Fruit fly (Drosophila melanogaster) whole organism, embryonic: Measurements from ENCODE around the gene CG32945.

Experiments used
- Bteb2 ChIP-seq: fragments of 200-800 bp; sonication (Bioruptor generic); optimal IDR thresholded peaks from 2 replicates; lab custom pipeline; 2016; ENCODE audit warnings: missing biosample characterization, missing genetic modification characterization
- CG10147 ChIP-seq: fragments of 200-800 bp; sonication (Bioruptor generic); optimal IDR thresholded peaks from 2 replicates; lab custom pipeline; 2019; ENCODE audit warnings: missing biosample characterization, mild to moderate bottlenecking, missing genetic modification characterization, moderate library complexity
- CG10462 ChIP-seq: fragments of 200-800 bp; sonication (Bioruptor generic); optimal IDR thresholded peaks from 2 replicates; lab custom pipeline; 2016; ENCODE audit warnings: missing biosample characterization, missing genetic modification characterization
- CG11456 ChIP-seq: fragments of 200-800 bp; sonication (Bioruptor generic); IDR thresholded peaks from 3 replicates; pipeline ENCODE4 v1.3.6; 2022; ENCODE audit warnings: missing biosample characterization, missing genetic modification characterization
- CG14860 ChIP-seq: fragments of 200-800 bp; sonication (Bioruptor generic); IDR thresholded peaks from 3 replicates; pipeline ENCODE4 v1.3.6; 2022; ENCODE audit warnings: missing biosample characterization, missing genetic modification characterization; ENCODE audit not compliant: partially characterized antibody
- CG17829 ChIP-seq: fragments of 200-800 bp; optimal IDR thresholded peaks from 2 replicates; lab custom pipeline; 2019; ENCODE audit warnings: missing biosample characterization, mild to moderate bottlenecking, missing genetic modification characterization, moderate library complexity
- CG1792 ChIP-seq: fragments of 200-800 bp; sonication (Bioruptor generic); optimal IDR thresholded peaks from 2 replicates; lab custom pipeline; 2016; ENCODE audit warnings: missing biosample characterization, missing genetic modification characterization
- CG1832 ChIP-seq: fragments of 200-800 bp; sonication (Bioruptor generic); optimal IDR thresholded peaks from 2 replicates; lab custom pipeline; 2017; ENCODE audit warnings: missing biosample characterization, mild to moderate bottlenecking, missing genetic modification characterization, inconsistent platforms
- CG18599 ChIP-seq: fragments of 200-800 bp; sonication (Bioruptor generic); optimal IDR thresholded peaks from 3 replicates; lab custom pipeline; 2017; ENCODE audit warnings: missing biosample characterization, missing genetic modification characterization, mild to moderate bottlenecking, moderate library complexity, missing genetic modification reagents
- CG18619 ChIP-seq: fragments of 200-800 bp; sonication (Bioruptor generic); optimal IDR thresholded peaks from 3 replicates; lab custom pipeline; 2017; ENCODE audit warnings: missing biosample characterization, mild to moderate bottlenecking, missing genetic modification characterization
- CG2199 ChIP-seq: fragments of 200-800 bp; sonication (Bioruptor generic); IDR thresholded peaks from 3 replicates; pipeline ENCODE4 v1.3.6; 2022; ENCODE audit warnings: missing biosample characterization, missing genetic modification characterization
- CG30403 ChIP-seq: fragments of 200-800 bp; sonication (Bioruptor generic); optimal IDR thresholded peaks from 3 replicates; lab custom pipeline; 2016; ENCODE audit warnings: missing biosample characterization, missing genetic modification characterization
- CG7786 ChIP-seq: fragments of 200-800 bp; sonication (Bioruptor generic); optimal IDR thresholded peaks from 2 replicates; lab custom pipeline; 2016; ENCODE audit warnings: missing biosample characterization, missing genetic modification characterization
- CG7963 ChIP-seq: fragments of 200-800 bp; sonication (Bioruptor generic); IDR thresholded peaks from 3 replicates; pipeline ENCODE4 v1.3.6; 2022; ENCODE audit warnings: missing biosample characterization, missing genetic modification characterization; ENCODE audit not compliant: partially characterized antibody
- CG8281 ChIP-seq: fragments of 200-800 bp; sonication (Bioruptor generic); optimal IDR thresholded peaks from 2 replicates; lab custom pipeline; 2018; ENCODE audit warnings: missing biosample characterization, mild to moderate bottlenecking, missing genetic modification characterization, moderate library complexity
- Doc2 ChIP-seq: fragments of 200-800 bp; sonication (Bioruptor generic); IDR thresholded peaks from 2 replicates; pipeline ENCODE4 v1.3.6; 2022; ENCODE audit warnings: missing biosample characterization, missing genetic modification characterization
- Dref ChIP-seq: fragments of 200-800 bp; sonication (Bioruptor generic); IDR thresholded peaks from 2 replicates; pipeline ENCODE4 v1.3.6; 2022; ENCODE audit warnings: missing biosample characterization, missing genetic modification characterization
- E2f1 ChIP-seq: fragments of 200-800 bp; sonication (Bioruptor generic); IDR thresholded peaks from 2 replicates; pipeline ENCODE4 v1.3.6; 2022; ENCODE audit warnings: missing biosample characterization, missing genetic modification characterization
- Eip74EF ChIP-seq, 2 experiments: fragments of 200-800 bp in 1 of 2; fragments of >200 bp in 1 of 2; sonication (Bioruptor generic) in 1 of 2; optimal IDR thresholded peaks; 2 replicates each; lab custom pipeline; 2017 to 2019; ENCODE audit warnings: missing biosample characterization in 2 of 2, missing genetic modification characterization in 2 of 2, mild to moderate bottlenecking in 1 of 2, moderate library complexity in 1 of 2
- Ets97D ChIP-seq: fragments of 200-800 bp; sonication (Bioruptor generic); optimal IDR thresholded peaks from 3 replicates; lab custom pipeline; 2016; ENCODE audit warnings: missing biosample characterization, missing genetic modification characterization
- Hr39 ChIP-seq: fragments of >200 bp; optimal IDR thresholded peaks from 2 replicates; lab custom pipeline; 2017
- Lpt ChIP-seq: fragments of >200 bp; optimal IDR thresholded peaks from 2 replicates; lab custom pipeline; 2018; ENCODE audit warnings: missing biosample characterization, missing genetic modification characterization
- MBD-R2 ChIP-seq: fragments of 200-800 bp; sonication (Bioruptor generic); IDR thresholded peaks from 2 replicates; pipeline ENCODE4 v1.3.6; 2022; ENCODE audit warnings: missing biosample characterization, missing genetic modification characterization
- Meics ChIP-seq: fragments of 200-800 bp; sonication (Bioruptor generic); optimal IDR thresholded peaks from 2 replicates; lab custom pipeline; 2017; ENCODE audit warnings: missing biosample characterization, mild to moderate bottlenecking, missing genetic modification characterization
- ac ChIP-seq: fragments of 200-800 bp; sonication (Bioruptor generic); optimal IDR thresholded peaks from 3 replicates; lab custom pipeline; 2017; ENCODE audit warnings: missing biosample characterization, mild to moderate bottlenecking, missing genetic modification characterization
- ara ChIP-seq: fragments of 200-800 bp; sonication (Bioruptor generic); IDR thresholded peaks from 2 replicates; pipeline ENCODE4 v1.3.6; 2022; ENCODE audit warnings: missing biosample characterization, missing genetic modification characterization
- az2 ChIP-seq: fragments of 200-800 bp; sonication (Bioruptor generic); optimal IDR thresholded peaks from 3 replicates; lab custom pipeline; 2016; ENCODE audit warnings: missing biosample characterization, missing genetic modification characterization
- bigmax ChIP-seq: fragments of 200-800 bp; sonication (Bioruptor generic); optimal IDR thresholded peaks from 2 replicates; lab custom pipeline; 2018; ENCODE audit warnings: missing biosample characterization, mild to moderate bottlenecking, missing genetic modification characterization
- crol ChIP-seq: fragments of 200-800 bp; sonication (Bioruptor generic); IDR thresholded peaks from 2 replicates; pipeline ENCODE4 v1.3.6; 2022; ENCODE audit warnings: missing biosample characterization, missing genetic modification characterization
- crp ChIP-seq, 2 experiments: fragments of 200-800 bp; sonication (Bioruptor generic); optimal IDR thresholded peaks; 2 replicates in 1 of 2; 3 replicates in 1 of 2; lab custom pipeline; 2017; ENCODE audit warnings: missing biosample characterization in 2 of 2, missing genetic modification characterization in 2 of 2, mild to moderate bottlenecking in 1 of 2, moderate library complexity in 1 of 2
- emc ChIP-seq: fragments of 200-800 bp; sonication (Bioruptor generic); optimal IDR thresholded peaks from 2 replicates; lab custom pipeline; 2016; ENCODE audit warnings: missing biosample characterization, missing genetic modification characterization
- fd64A ChIP-seq: fragments of 200-800 bp; sonication (Bioruptor generic); optimal IDR thresholded peaks from 3 replicates; lab custom pipeline; 2018; ENCODE audit warnings: missing biosample characterization, mild to moderate bottlenecking, missing genetic modification characterization
- her ChIP-seq: fragments of 200-800 bp; sonication (Bioruptor generic); optimal IDR thresholded peaks from 2 replicates; lab custom pipeline; 2016; ENCODE audit warnings: missing biosample characterization, missing genetic modification characterization
- hkb ChIP-seq, 2 experiments: fragments of 200-800 bp in 1 of 2; fragments of >200 bp in 1 of 2; sonication (Bioruptor generic) in 1 of 2; IDR thresholded peaks in 1 of 2; optimal IDR thresholded peaks in 1 of 2; 2 replicates each; pipeline versions ENCODE4 v1.3.6 to Lab custom; 2017 to 2022; ENCODE audit warnings: missing biosample characterization in 1 of 2, missing genetic modification characterization in 1 of 2
- pum ChIP-seq: fragments of 200-800 bp; sonication (Bioruptor generic); optimal IDR thresholded peaks from 2 replicates; lab custom pipeline; 2016; ENCODE audit warnings: missing biosample characterization, missing genetic modification characterization
- run ChIP-seq: fragments of 200-800 bp; sonication (Bioruptor generic); optimal IDR thresholded peaks from 3 replicates; lab custom pipeline; 2018; ENCODE audit warnings: missing biosample characterization, mild to moderate bottlenecking, missing genetic modification characterization
- z ChIP-seq: fragments of 200-800 bp; sonication (Bioruptor generic); IDR thresholded peaks from 3 replicates; pipeline ENCODE4 v1.3.6; 2022; ENCODE audit warnings: missing biosample characterization, missing genetic modification characterization

CG32945 gene

dm6 chr3R:4542614-4543191 lies 35.7 kb downstream of the CG32945 start:
- TF ChIP-seq CG7786 (GFP tag; lab: Kevin White, UChicago): no peak
- peak; percentile 63; the same call in 2 of the 3 replicates for TF ChIP-seq CG11456 (GFP tag; lab: Robert Waterston, UW)
- TF ChIP-seq CG10147 (GFP tag; lab: Kevin White, UChicago): no peak
- TF ChIP-seq fd64A (GFP tag; lab: Kevin White, UChicago): no peak
- no peak for TF ChIP-seq hkb (optimal IDR thresholded peaks at IDR 0.05; lab: Kevin White, UChicago)
- no peak for TF ChIP-seq hkb (GFP tag; IDR thresholded peaks at IDR 0.05; lab: Robert Waterston, UW)
- no peak for TF ChIP-seq Bteb2
- TF ChIP-seq bigmax (GFP tag; lab: Kevin White, UChicago): no peak
- no peak for TF ChIP-seq CG18599 (GFP tag; lab: Kevin White, UChicago)
- TF ChIP-seq her (GFP tag; lab: Kevin White, UChicago): no peak
- TF ChIP-seq Eip74EF (GFP tag; optimal IDR thresholded peaks at IDR 0.05; lab: Kevin White, UChicago): no peak
- TF ChIP-seq CG1792 (GFP tag; lab: Kevin White, UChicago): no peak
- TF ChIP-seq Lpt (GFP tag; lab: Kevin White, UChicago): no peak
- TF ChIP-seq Dref (GFP tag; lab: Robert Waterston, UW): peak; percentile 26; the same call in 1 of the 2 replicates
- no peak for TF ChIP-seq CG14860 (GFP tag; lab: Robert Waterston, UW)
- peak; percentile 94 for TF ChIP-seq Hr39 (lab: Kevin White, UChicago)
- TF ChIP-seq az2 (GFP tag; lab: Kevin White, UChicago): no peak
- no peak for TF ChIP-seq crol
- no peak for TF ChIP-seq ac
- no peak for TF ChIP-seq CG1832
- no peak for TF ChIP-seq E2f1 (GFP tag; lab: Robert Waterston, UW)
- no peak for TF ChIP-seq Doc2 (GFP tag; lab: Robert Waterston, UW)

DNA sequence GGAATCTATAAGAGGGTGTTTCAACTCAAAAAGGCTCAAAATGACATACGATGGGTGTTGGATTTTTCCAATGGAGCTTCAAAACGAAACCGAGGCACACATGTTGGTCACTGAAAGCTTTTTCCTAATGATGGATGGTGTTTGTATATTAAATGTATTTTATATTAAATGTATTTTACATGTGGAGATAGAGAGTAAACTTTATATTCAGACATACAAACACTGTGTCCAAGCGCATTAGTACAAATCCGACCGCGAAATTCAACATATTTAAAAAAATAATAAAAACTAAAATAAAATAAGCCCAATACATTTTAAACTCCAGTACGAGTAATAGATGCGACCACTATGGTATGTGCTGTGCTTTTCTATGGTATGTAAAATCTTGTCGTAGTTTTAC lies 37.4 kb downstream of the CG32945 start, which contains the start of gene Mur82C:
Gene Mur82C, plus strand, starts transcription at position 301 of the 400 bp plus-strand sequence.
- TF ChIP-seq crp (GFP tag; optimal IDR thresholded peaks at IDR 0.05; lab: Kevin White, UChicago) (no peak), emc (GFP tag; lab: Kevin White, UChicago) (no peak), pum (GFP tag; lab: Kevin White, UChicago) (no peak), CG30403 (GFP tag; lab: Kevin White, UChicago) (no peak), Ets97D (GFP tag; lab: Kevin White, UChicago) (no peak), Meics (no peak), MBD-R2 (GFP tag; lab: Robert Waterston, UW) (no peak), CG10462 (GFP tag; lab: Kevin White, UChicago) (no peak)

DNA sequence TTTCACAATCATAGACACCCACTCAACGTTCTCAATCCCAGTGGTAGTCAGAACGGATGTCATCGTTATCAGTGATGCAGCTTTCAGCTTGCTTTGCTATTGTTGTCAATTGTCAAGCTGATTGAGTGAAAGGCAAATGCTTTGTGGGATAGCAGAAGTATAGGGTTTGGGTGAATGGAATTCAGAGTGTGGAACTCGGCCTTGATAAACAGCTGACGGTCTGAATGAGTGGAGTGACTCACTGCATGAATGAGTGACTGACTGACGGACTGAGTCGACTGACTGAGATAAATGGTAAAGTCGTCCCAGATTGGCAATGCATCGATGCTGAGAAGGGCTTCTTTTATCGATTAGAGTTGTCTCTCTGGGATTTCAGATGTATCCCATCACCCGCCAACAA lies 47.5 kb downstream of the CG32945 start:
- TF ChIP-seq CG18619 (no peak), CG17829 (no peak), CG2199 (GFP tag; lab: Robert Waterston, UW) (0 out of 3 replicates have a peak, but pooled peaks have one; percentile 42), run (no peak), CG8281 (peak; percentile 19), z (GFP tag; lab: Robert Waterston, UW) (peak; percentile 91), CG7963 (no peak), ara (no peak)
